Fruit fly (Drosophila melanogaster) whole organism, embryonic: Measurements from ENCODE around the gene CG5214.

Source experiments
- ATbp ChIP-seq: fragments of 200-800 bp; sonication (Bioruptor generic); optimal IDR thresholded peaks from 2 replicates; lab custom pipeline; 2017; ENCODE audit warnings: missing biosample characterization, mild to moderate bottlenecking, missing genetic modification characterization, missing genetic modification reagents
- Atf6 ChIP-seq: fragments of 200-800 bp; sonication (Bioruptor generic); IDR thresholded peaks from 2 replicates; pipeline ENCODE4 v1.3.6; 2022; ENCODE audit warnings: missing biosample characterization, missing genetic modification characterization
- CG10147 ChIP-seq: fragments of 200-800 bp; sonication (Bioruptor generic); optimal IDR thresholded peaks from 2 replicates; lab custom pipeline; 2019; ENCODE audit warnings: missing biosample characterization, mild to moderate bottlenecking, missing genetic modification characterization, moderate library complexity
- CG10267 ChIP-seq: fragments of 200-800 bp; sonication (Bioruptor generic); optimal IDR thresholded peaks from 2 replicates; lab custom pipeline; 2018; ENCODE audit warnings: missing biosample characterization, mild to moderate bottlenecking, missing genetic modification characterization, moderate library complexity
- CG11247 ChIP-seq: fragments of 200-800 bp; sonication (Bioruptor generic); IDR thresholded peaks from 2 replicates; pipeline ENCODE4 v1.3.6; 2022; ENCODE audit warnings: missing biosample characterization, missing genetic modification characterization
- CG11560 ChIP-seq: fragments of 200-800 bp; sonication (Bioruptor generic); IDR thresholded peaks from 3 replicates; pipeline ENCODE4 v1.3.6; 2022; ENCODE audit warnings: missing biosample characterization, missing genetic modification characterization
- CG12071 ChIP-seq: fragments of 200-800 bp; sonication (Bioruptor generic); optimal IDR thresholded peaks from 3 replicates; lab custom pipeline; 2018; ENCODE audit warnings: missing biosample characterization, mild to moderate bottlenecking, missing genetic modification characterization
- CG13123 ChIP-seq: fragments of 200-800 bp; sonication (Bioruptor generic); optimal IDR thresholded peaks from 2 replicates; lab custom pipeline; 2016; ENCODE audit warnings: missing biosample characterization, missing genetic modification characterization
- CG13287 ChIP-seq: fragments of 200-800 bp; sonication (Bioruptor generic); IDR thresholded peaks from 2 replicates; pipeline ENCODE4 v1.3.6; 2022; ENCODE audit warnings: missing biosample characterization, missing genetic modification characterization; ENCODE audit not compliant: partially characterized antibody
- CG13775 ChIP-seq: fragments of 200-800 bp; sonication (Bioruptor generic); optimal IDR thresholded peaks from 3 replicates; lab custom pipeline; 2017; ENCODE audit warnings: missing biosample characterization, mild to moderate bottlenecking, missing genetic modification characterization
- CG13894 ChIP-seq: fragments of 200-800 bp; sonication (Bioruptor generic); optimal IDR thresholded peaks from 3 replicates; lab custom pipeline; 2018; ENCODE audit warnings: missing biosample characterization, mild to moderate bottlenecking, missing genetic modification characterization, moderate library complexity
- CG14965 ChIP-seq: fragments of 200-800 bp; sonication (Bioruptor generic); optimal IDR thresholded peaks from 2 replicates; lab custom pipeline; 2016; ENCODE audit warnings: missing biosample characterization, missing genetic modification characterization, borderline replicate concordance
- CG17802 ChIP-seq: fragments of 200-800 bp; sonication (Bioruptor generic); optimal IDR thresholded peaks from 2 replicates; lab custom pipeline; 2018; ENCODE audit warnings: missing biosample characterization, mild to moderate bottlenecking, missing genetic modification characterization, moderate library complexity
- CG2202 ChIP-seq: fragments of 200-800 bp; sonication (Bioruptor generic); optimal IDR thresholded peaks from 2 replicates; lab custom pipeline; 2018; ENCODE audit warnings: missing biosample characterization, mild to moderate bottlenecking, missing genetic modification characterization
- CG2875 ChIP-seq: fragments of 200-800 bp; sonication (Bioruptor generic); optimal IDR thresholded peaks from 2 replicates; lab custom pipeline; 2017; ENCODE audit warnings: missing biosample characterization, mild to moderate bottlenecking, missing genetic modification characterization, missing genetic modification reagents
- CG34422 ChIP-seq: fragments of 200-800 bp; sonication (Bioruptor generic); IDR thresholded peaks from 3 replicates; pipeline ENCODE4 v1.3.6; 2022; ENCODE audit warnings: missing biosample characterization, missing genetic modification characterization
- CG6854 ChIP-seq: fragments of 200-800 bp; sonication (Bioruptor generic); optimal IDR thresholded peaks from 3 replicates; lab custom pipeline; 2017; ENCODE audit warnings: missing biosample characterization, mild to moderate bottlenecking, missing genetic modification characterization
- CG8944 ChIP-seq: fragments of 200-800 bp; sonication (Bioruptor generic); optimal IDR thresholded peaks from 3 replicates; lab custom pipeline; 2016; ENCODE audit warnings: missing biosample characterization, missing genetic modification characterization
- Chrac-16 ChIP-seq: fragments of 200-800 bp; sonication (Bioruptor generic); optimal IDR thresholded peaks from 3 replicates; lab custom pipeline; 2016; ENCODE audit warnings: missing biosample characterization, missing genetic modification characterization
- D19A ChIP-seq: fragments of 200-800 bp; optimal IDR thresholded peaks from 3 replicates; lab custom pipeline; 2019; ENCODE audit warnings: missing biosample characterization, mild to moderate bottlenecking, missing genetic modification characterization, moderate library complexity
- Dbx ChIP-seq: fragments of 200-800 bp; sonication (Bioruptor generic); IDR thresholded peaks from 3 replicates; pipeline ENCODE4 v1.3.6; 2022; ENCODE audit warnings: missing biosample characterization, missing genetic modification characterization
- Dip3 ChIP-seq: fragments of 200-800 bp; sonication (Bioruptor generic); optimal IDR thresholded peaks from 3 replicates; lab custom pipeline; 2016; ENCODE audit warnings: missing biosample characterization, missing genetic modification characterization
- Dp ChIP-seq: fragments of 200-800 bp; sonication (Bioruptor generic); optimal IDR thresholded peaks from 2 replicates; lab custom pipeline; 2018; ENCODE audit warnings: missing biosample characterization, mild to moderate bottlenecking, missing genetic modification characterization, moderate library complexity
- Eip74EF ChIP-seq, 2 experiments: fragments of 200-800 bp in 1 of 2; fragments of >200 bp in 1 of 2; sonication (Bioruptor generic) in 1 of 2; optimal IDR thresholded peaks; 2 replicates each; lab custom pipeline; 2017 to 2019; ENCODE audit warnings: missing biosample characterization in 2 of 2, missing genetic modification characterization in 2 of 2, mild to moderate bottlenecking in 1 of 2, moderate library complexity in 1 of 2
- Gug ChIP-seq: fragments of 200-800 bp; sonication (Bioruptor generic); IDR thresholded peaks from 4 replicates; pipeline ENCODE4 v1.3.6; 2022; ENCODE audit warnings: missing biosample characterization, missing genetic modification characterization
- H15 ChIP-seq: fragments of 200-800 bp; sonication (Bioruptor generic); IDR thresholded peaks from 3 replicates; pipeline ENCODE4 v1.3.6; 2022; ENCODE audit warnings: missing biosample characterization, missing genetic modification characterization
- Hmr ChIP-seq: fragments of 200-800 bp; sonication (Bioruptor generic); optimal IDR thresholded peaks from 3 replicates; lab custom pipeline; 2017; ENCODE audit warnings: mild to moderate bottlenecking, missing biosample characterization, missing genetic modification reagents, missing genetic modification characterization
- Lim3 ChIP-seq: fragments of 200-800 bp; sonication (Bioruptor generic); IDR thresholded peaks from 2 replicates; pipeline ENCODE4 v1.3.6; 2022; ENCODE audit warnings: missing biosample characterization, missing genetic modification characterization
- Oli ChIP-seq: fragments of 200-800 bp; sonication (Bioruptor generic); optimal IDR thresholded peaks from 2 replicates; lab custom pipeline; 2018; ENCODE audit warnings: missing biosample characterization, mild to moderate bottlenecking, missing genetic modification characterization, moderate library complexity
- Optix ChIP-seq: fragments of 200-800 bp; sonication (Bioruptor generic); IDR thresholded peaks from 3 replicates; pipeline ENCODE4 v1.3.6; 2022; ENCODE audit warnings: missing biosample characterization, missing genetic modification characterization
- PHDP ChIP-seq: fragments of 200-800 bp; sonication (Bioruptor generic); optimal IDR thresholded peaks from 3 replicates; lab custom pipeline; 2018; ENCODE audit warnings: missing biosample characterization, mild to moderate bottlenecking, missing genetic modification characterization, moderate library complexity
- Poxn ChIP-seq: fragments of 200-800 bp; sonication (Bioruptor generic); IDR thresholded peaks from 2 replicates; pipeline ENCODE4 v1.3.6; 2022; ENCODE audit warnings: missing biosample characterization, missing genetic modification characterization
- Ravus ChIP-seq: fragments of 200-800 bp; sonication (Bioruptor generic); IDR thresholded peaks from 2 replicates; pipeline ENCODE4 v1.3.6; 2022; ENCODE audit warnings: missing biosample characterization, missing genetic modification characterization
- Rx ChIP-seq: fragments of 200-800 bp; sonication (Bioruptor generic); IDR thresholded peaks from 2 replicates; pipeline ENCODE4 v1.3.6; 2022; ENCODE audit warnings: missing biosample characterization, missing genetic modification characterization
- Scr ChIP-seq: fragments of 200-800 bp; sonication (Bioruptor generic); IDR thresholded peaks from 2 replicates; pipeline ENCODE4 v1.3.6; 2022; ENCODE audit warnings: missing biosample characterization, missing genetic modification characterization; ENCODE audit not compliant: partially characterized antibody
- Sox102F ChIP-seq: fragments of 200-800 bp; sonication (Bioruptor generic); optimal IDR thresholded peaks from 2 replicates; lab custom pipeline; 2018; ENCODE audit warnings: missing biosample characterization, mild to moderate bottlenecking, missing genetic modification characterization, moderate library complexity
- TFAM ChIP-seq: fragments of 200-800 bp; sonication (Bioruptor generic); optimal IDR thresholded peaks from 2 replicates; lab custom pipeline; 2017; ENCODE audit warnings: missing biosample characterization, missing genetic modification characterization, inconsistent platforms
- Xrp1 ChIP-seq: fragments of 200-800 bp; sonication (Bioruptor generic); IDR thresholded peaks from 2 replicates; pipeline ENCODE4 v1.3.6; 2022; ENCODE audit warnings: missing biosample characterization, missing genetic modification characterization
- cato ChIP-seq: fragments of 200-800 bp; sonication (Bioruptor generic); optimal IDR thresholded peaks from 2 replicates; lab custom pipeline; 2016; ENCODE audit warnings: missing biosample characterization, missing genetic modification characterization, borderline replicate concordance
- dati ChIP-seq: fragments of 200-800 bp; sonication (Bioruptor generic); IDR thresholded peaks from 2 replicates; pipeline ENCODE4 v1.3.6; 2022; ENCODE audit warnings: missing biosample characterization, missing genetic modification characterization
- eve ChIP-seq, 2 experiments: fragments of >200 bp; optimal IDR thresholded peaks; 2 replicates each; lab custom pipeline; 2017; ENCODE audit warnings: missing biosample characterization in 2 of 2, missing genetic modification characterization in 2 of 2
- ewg ChIP-seq: fragments of 200-800 bp; sonication (Bioruptor generic); optimal IDR thresholded peaks from 3 replicates; lab custom pipeline; 2017; ENCODE audit warnings: mild to moderate bottlenecking, missing biosample characterization, missing genetic modification reagents, missing genetic modification characterization
- maf-S ChIP-seq: fragments of 200-800 bp; sonication (Bioruptor generic); optimal IDR thresholded peaks from 2 replicates; lab custom pipeline; 2016; ENCODE audit warnings: missing biosample characterization, missing genetic modification characterization
- mam ChIP-seq: fragments of 200-800 bp; sonication (Bioruptor generic); optimal IDR thresholded peaks from 3 replicates; lab custom pipeline; 2016; ENCODE audit warnings: missing biosample characterization, missing genetic modification characterization
- onecut ChIP-seq: fragments of 200-800 bp; sonication (Bioruptor generic); IDR thresholded peaks from 2 replicates; pipeline ENCODE4 v1.3.6; 2022; ENCODE audit warnings: missing biosample characterization, missing genetic modification characterization
- pb ChIP-seq: fragments of 200-800 bp; sonication (Bioruptor generic); optimal IDR thresholded peaks from 3 replicates; lab custom pipeline; 2016; ENCODE audit warnings: missing biosample characterization, missing genetic modification characterization
- sima ChIP-seq: fragments of 200-800 bp; sonication (Bioruptor generic); optimal IDR thresholded peaks from 2 replicates; lab custom pipeline; 2016; ENCODE audit warnings: missing biosample characterization, missing genetic modification characterization
- sisA ChIP-seq: fragments of 200-800 bp; sonication (Bioruptor generic); IDR thresholded peaks from 2 replicates; pipeline ENCODE4 v1.3.6; 2022; ENCODE audit warnings: missing biosample characterization, missing genetic modification characterization
- wdn ChIP-seq: fragments of 200-800 bp; sonication (Bioruptor generic); IDR thresholded peaks from 2 replicates; pipeline ENCODE4 v1.3.6; 2022; ENCODE audit warnings: missing biosample characterization, missing genetic modification characterization
- wek ChIP-seq: fragments of 200-800 bp; sonication (Bioruptor generic); optimal IDR thresholded peaks from 3 replicates; lab custom pipeline; 2018; ENCODE audit warnings: missing biosample characterization, mild to moderate bottlenecking, missing genetic modification characterization, moderate library complexity

CG5214 gene

DNA sequence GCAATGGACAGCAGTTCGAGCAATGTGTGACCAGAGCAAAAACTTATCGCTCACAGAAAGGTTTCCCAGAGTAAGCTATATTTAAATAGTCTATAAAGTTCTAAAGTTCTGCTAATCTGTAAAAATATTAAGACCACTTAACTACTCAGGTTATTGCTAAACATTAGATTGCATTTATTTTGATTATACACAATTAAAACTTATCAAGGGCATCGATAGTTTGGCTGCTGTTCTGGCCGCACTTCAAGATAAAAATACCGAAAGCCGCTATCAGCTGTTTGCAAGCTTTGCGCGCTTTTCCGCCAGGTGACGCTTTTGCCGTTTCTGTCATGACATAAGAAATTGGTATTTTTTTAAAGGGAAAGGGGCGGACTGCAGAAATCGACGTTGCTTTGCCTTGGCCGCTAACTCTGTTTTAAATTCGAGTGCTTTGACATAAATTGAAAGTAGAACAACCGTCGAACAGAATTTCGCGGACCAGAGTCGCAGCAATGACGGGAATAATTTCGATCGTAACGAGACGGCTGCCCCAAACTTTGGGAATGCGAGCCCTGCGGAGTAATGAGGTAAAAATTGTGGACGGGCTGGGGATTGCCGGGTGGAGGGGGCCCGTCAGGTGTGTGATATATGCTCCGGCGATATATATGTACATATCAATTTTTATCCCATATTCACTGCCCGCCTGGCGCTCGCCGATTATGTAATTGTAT, at the start of gene CG5214, which contains the start of gene CG17734 (continued):
- TF ChIP-seq onecut (GFP tag; lab: Robert Waterston, UW) (0 out of 2 replicates have a peak, but pooled peaks have one; percentile 13), CG11560 (tag; lab: Robert Waterston, UW) (no peak), CG10267 (peak; percentile 32), dati (GFP tag; lab: Robert Waterston, UW) (no peak), Oli (tag; lab: Kevin White, UChicago) (no peak), sisA (GFP tag; lab: Robert Waterston, UW) (no peak), CG14965 (no peak), Scr (GFP tag; lab: Robert Waterston, UW) (peak; percentile 82), CG34422 (GFP tag; lab: Robert Waterston, UW) (no peak), CG13287 (GFP tag; lab: Robert Waterston, UW) (peak; percentile 86), wdn (GFP tag; lab: Robert Waterston, UW) (no peak), CG6854 (GFP tag; lab: Kevin White, UChicago) (no peak), pb (GFP tag; lab: Kevin White, UChicago) (no peak), CG13123 (GFP tag; lab: Kevin White, UChicago) (peak; percentile 13), wek (GFP tag; lab: Kevin White, UChicago) (no peak), Atf6 (GFP tag; lab: Robert Waterston, UW) (no peak; the same call in 1 of the 2 replicates), Gug (GFP tag; lab: Robert Waterston, UW) (no peak), Dbx (GFP tag; lab: Robert Waterston, UW) (no peak), Chrac-16 (GFP tag; lab: Kevin White, UChicago) (no peak), Hmr (GFP tag; lab: Kevin White, UChicago) (no peak), Rx (GFP tag; lab: Robert Waterston, UW) (no peak), eve (GFP tag; optimal IDR thresholded peaks at IDR 0.05; lab: Kevin White, UChicago) (no peak), CG10147 (GFP tag; lab: Kevin White, UChicago) (no peak), D19A (tag; lab: Kevin White, UChicago) (no peak), Poxn (no peak), Dip3 (GFP tag; lab: Kevin White, UChicago) (no peak), Dp (GFP tag; lab: Kevin White, UChicago) (peak; percentile 38), Sox102F (GFP tag; lab: Kevin White, UChicago) (no peak), maf-S (GFP tag; lab: Kevin White, UChicago) (no peak), CG12071 (GFP tag; lab: Kevin White, UChicago) (no peak), CG2875 (GFP tag; lab: Kevin White, UChicago) (no peak), Ravus (GFP tag; lab: Robert Waterston, UW) (no peak), H15 (GFP tag; lab: Robert Waterston, UW) (no peak), CG13775 (GFP tag; lab: Kevin White, UChicago) (no peak), mam (GFP tag; lab: Kevin White, UChicago) (peak; percentile 6), CG11247 (GFP tag; lab: Robert Waterston, UW) (no peak), CG17802 (tag; lab: Kevin White, UChicago) (no peak), PHDP (tag; lab: Kevin White, UChicago) (no peak), Optix (GFP tag; lab: Robert Waterston, UW) (no peak), Lim3 (GFP tag; lab: Robert Waterston, UW) (no peak), sima (GFP tag; lab: Kevin White, UChicago) (no peak), cato (GFP tag; lab: Kevin White, UChicago) (no peak), Xrp1 (no peak), Eip74EF (GFP tag; optimal IDR thresholded peaks at IDR 0.05; lab: Kevin White, UChicago) (no peak), CG13894 (tag; lab: Kevin White, UChicago) (no peak), CG2202 (tag; lab: Kevin White, UChicago) (no peak), ATbp (GFP tag; lab: Kevin White, UChicago) (no peak), ewg (GFP tag; lab: Kevin White, UChicago) (peak; percentile 21), TFAM (GFP tag; lab: Kevin White, UChicago) (no peak), CG8944 (GFP tag; lab: Kevin White, UChicago) (no peak)
